Worm (Caenorhabditis elegans) whole organism, L4 larva: ENCODE measurements around the gene W06G6.11.
A peak's percentile ranks its signal among the peaks of the same experiment; 100 is the strongest.

Experiments used
- F26F4.8 ChIP-seq: fragments of 200-800 bp; sonication (Bioruptor generic); conservative IDR thresholded peaks from 2 replicates; pipeline ENCODE4 v1.3.6; 2022; ENCODE audit warnings: missing genetic modification characterization, missing compliant biosample characterization
- T26A8.4 ChIP-seq: fragments of 200-800 bp; sonication (Bioruptor generic); IDR thresholded peaks from 2 replicates; pipeline ENCODE4 v1.3.6; 2022; ENCODE audit warnings: missing genetic modification characterization, missing compliant biosample characterization
- Y105C5A.15 ChIP-seq: fragments of 200-800 bp; sonication (Bioruptor generic); IDR thresholded peaks from 2 replicates; pipeline ENCODE4 v1.3.6; 2022; ENCODE audit warnings: missing genetic modification characterization, missing compliant biosample characterization
- ZK546.5 ChIP-seq, 2 experiments: sonication (generic microtip); optimal IDR thresholded peaks; 2 replicates each; lab custom pipeline; 2017; ENCODE audit warnings: missing biosample characterization in 2 of 2, missing genetic modification characterization in 2 of 2
- aha-1 ChIP-seq: fragments of 150-350 bp; peaks from one replicate; lab custom pipeline; 2014; ENCODE audit warnings: missing biosample characterization, missing genetic modification characterization
- ama-1 ChIP-seq: fragments of 150-350 bp; optimal IDR thresholded peaks from 2 replicates; lab custom pipeline; 2014; ENCODE audit warnings: inconsistent platforms, mixed read lengths
- ceh-20 ChIP-seq: fragments of 200-800 bp; sonication (Bioruptor generic); IDR thresholded peaks from 2 replicates; pipeline ENCODE4 v1.3.6; 2022; ENCODE audit warnings: missing genetic modification reagents, missing genetic modification characterization, missing compliant biosample characterization
- cey-2 ChIP-seq: sonication (generic microtip); optimal IDR thresholded peaks from 3 replicates; lab custom pipeline; 2017; ENCODE audit warnings: missing genetic modification characterization, mild to moderate bottlenecking, missing compliant biosample characterization, antibody characterized with exemption, borderline replicate concordance; ENCODE audit not compliant: insufficient read depth
- daf-8 ChIP-seq: fragments of 200-800 bp; sonication (Bioruptor generic); IDR thresholded peaks from 2 replicates; pipeline ENCODE4 v1.3.6; 2022; ENCODE audit warnings: missing genetic modification characterization, missing compliant biosample characterization
- dpl-1 ChIP-seq: fragments of 150-350 bp; optimal IDR thresholded peaks from 2 replicates; lab custom pipeline; 2014; ENCODE audit warnings: missing biosample characterization, missing genetic modification reagents, missing genetic modification characterization
- egl-43 ChIP-seq: fragments of 200-800 bp; sonication (Bioruptor generic); IDR thresholded peaks from 2 replicates; pipeline ENCODE4 v1.3.6; 2022; ENCODE audit warnings: missing genetic modification reagents, missing genetic modification characterization, missing compliant biosample characterization
- fkh-10 ChIP-seq: fragments of 150-350 bp; optimal IDR thresholded peaks from 2 replicates; lab custom pipeline; 2014; ENCODE audit warnings: missing biosample characterization, missing genetic modification reagents, missing genetic modification characterization
- hlh-11 ChIP-seq: fragments of 200-800 bp; sonication (Bioruptor generic); optimal IDR thresholded peaks from 2 replicates; lab custom pipeline; 2018; ENCODE audit warnings: mild to moderate bottlenecking, missing genetic modification characterization, missing compliant biosample characterization
- lim-7 ChIP-seq: fragments of 200-800 bp; sonication (Bioruptor generic); IDR thresholded peaks from 2 replicates; pipeline ENCODE4 v1.3.6; 2022; ENCODE audit warnings: missing genetic modification characterization, missing compliant biosample characterization
- lin-15B ChIP-seq: fragments of 150-350 bp; sonication (generic microtip); optimal IDR thresholded peaks from 3 replicates; lab custom pipeline; 2014; ENCODE audit warnings: missing biosample characterization, missing genetic modification characterization
- lin-29 ChIP-seq: fragments of 200-800 bp; sonication (Bioruptor generic); IDR thresholded peaks from 2 replicates; pipeline ENCODE4 v1.3.6; 2022; ENCODE audit warnings: missing genetic modification reagents, missing genetic modification characterization, missing compliant biosample characterization
- lsy-2 ChIP-seq, 2 experiments: fragments of 150-350 bp in 1 of 2; sonication (generic microtip) in 1 of 2; optimal IDR thresholded peaks; 2 replicates each; lab custom pipeline; 2014 to 2017; ENCODE audit warnings: missing biosample characterization in 2 of 2, missing genetic modification characterization in 2 of 2
- mdt-29 ChIP-seq: fragments of 200-800 bp; sonication (Bioruptor generic); IDR thresholded peaks from 2 replicates; pipeline ENCODE4 v1.3.6; 2022; ENCODE audit warnings: missing genetic modification reagents, missing genetic modification characterization, missing compliant biosample characterization
- nhr-111 ChIP-seq: fragments of 200-800 bp; sonication (Bioruptor generic); optimal IDR thresholded peaks from 2 replicates; lab custom pipeline; 2018; ENCODE audit warnings: mild to moderate bottlenecking, missing genetic modification characterization, missing compliant biosample characterization
- nhr-237 ChIP-seq: sonication (generic microtip); optimal IDR thresholded peaks from 2 replicates; lab custom pipeline; 2017; ENCODE audit warnings: missing biosample characterization, missing genetic modification characterization
- nhr-25 ChIP-seq: sonication (generic microtip); optimal IDR thresholded peaks from 2 replicates; lab custom pipeline; 2017; ENCODE audit warnings: missing genetic modification characterization, mild to moderate bottlenecking, missing compliant biosample characterization, antibody characterized with exemption, moderate library complexity, borderline replicate concordance; ENCODE audit not compliant: insufficient read depth
- nhr-28 ChIP-seq: fragments of 150-350 bp; optimal IDR thresholded peaks from 2 replicates; lab custom pipeline; 2014; ENCODE audit warnings: missing biosample characterization, missing genetic modification characterization
- nhr-42 ChIP-seq: fragments of 200-800 bp; sonication (Bioruptor generic); IDR thresholded peaks from 2 replicates; pipeline ENCODE4 v1.3.6; 2022; ENCODE audit warnings: missing genetic modification characterization, missing compliant biosample characterization
- nhr-48 ChIP-seq: sonication (generic microtip); optimal IDR thresholded peaks from 2 replicates; lab custom pipeline; 2016; ENCODE audit warnings: mild to moderate bottlenecking, missing genetic modification characterization, missing compliant biosample characterization
- php-3 ChIP-seq: fragments of 200-800 bp; sonication (Bioruptor generic); IDR thresholded peaks from 2 replicates; pipeline ENCODE4 v1.3.6; 2022; ENCODE audit warnings: missing genetic modification reagents, missing genetic modification characterization, missing compliant biosample characterization
- pqm-1 ChIP-seq: sonication (generic microtip); optimal IDR thresholded peaks from 2 replicates; lab custom pipeline; 2017; ENCODE audit warnings: missing biosample characterization, missing genetic modification characterization
- set-16 ChIP-seq: fragments of 200-800 bp; sonication (Bioruptor generic); IDR thresholded peaks from 2 replicates; pipeline ENCODE4 v1.3.6; 2022; ENCODE audit warnings: missing genetic modification reagents, missing genetic modification characterization, missing compliant biosample characterization
- snpc-1.2 ChIP-seq: fragments of 200-800 bp; sonication (Bioruptor generic); IDR thresholded peaks from 2 replicates; pipeline ENCODE4 v1.3.6; 2022; ENCODE audit warnings: missing genetic modification reagents, missing genetic modification characterization, missing compliant biosample characterization
- snpc-4 ChIP-seq: fragments of 150-350 bp; optimal IDR thresholded peaks from 2 replicates; lab custom pipeline; 2014; ENCODE audit warnings: missing biosample characterization, missing genetic modification characterization
- unc-62 ChIP-seq, 3 experiments: fragments of 150-350 bp in 1 of 3; sonication (generic microtip); optimal IDR thresholded peaks in 2 of 3; peaks in 1 of 3; 1 replicate in 1 of 3; 2 replicates in 2 of 3; lab custom pipeline; 2014 to 2017; ENCODE audit warnings: missing biosample characterization in 3 of 3, missing genetic modification characterization in 3 of 3, missing genetic modification reagents in 3 of 3, missing genotype in 1 of 3

W06G6.11 gene

ce11 chrV:16635911-16636310 lies 13.2 kb downstream of the W06G6.11 start, which contains the start of gene mltn-11:
TSS of gene mltn-11 (plus strand) at chrV:16636186.
- TF ChIP-seq egl-43 (no peak), ZK546.5 (tag; optimal IDR thresholded peaks at IDR 0.05; lab: Kevin White, UChicago) (no peak), lin-15B (tag; lab: Kevin White, UChicago) (no peak)
- TF ChIP-seq, all 104 proteins: peak for 0

- TF ChIP-seq aha-1 (tag; lab: Kevin White, UChicago) (peak; percentile 58), mdt-29 (GFP tag; lab: Robert Waterston, UW) (no peak), unc-62 (GFP tag; optimal IDR thresholded peaks at IDR 0.05 in 1 of 2; lab: Kevin White, UChicago) (peak in 1 of 2 experiments; percentile 27), unc-62 (tag; optimal IDR thresholded peaks at IDR 0.05; lab: Kevin White, UChicago) (no peak), nhr-42 (no peak)
These were observed 19.5 kb downstream of the W06G6.11 start, which contains the start of gene srd-21 for ce11 chrV:16629600-16629999. TSS of gene srd-21 (plus strand) at chrV:16629900.

- no peak for TF ChIP-seq ama-1 (lab: Kevin White, UChicago)
These were observed 20.1 kb downstream of the W06G6.11 start, which contains the start of gene W06G6.2 for ce11 chrV:16628991-16629390. TSS of gene W06G6.2 (plus strand) at chrV:16629291.

ce11 chrV:16627962-16628361 lies 21.1 kb downstream of the W06G6.11 start, which contains the start of gene oac-53:
TSS of gene oac-53 (minus strand) at chrV:16627970.
- TF ChIP-seq lin-29: no peak
- peak; percentile 62 for TF ChIP-seq pqm-1 (tag; lab: Kevin White, UChicago)
- TF ChIP-seq hlh-11 (tag; lab: Kevin White, UChicago): peak; percentile 4
- TF ChIP-seq nhr-28 (tag; lab: Kevin White, UChicago): peak; percentile 7
- peak; percentile 59; the same call in 1 of the 2 replicates for TF ChIP-seq php-3 (GFP tag; lab: Robert Waterston, UW)
- no peak for TF ChIP-seq nhr-48 (tag; lab: Kevin White, UChicago)
- no peak for TF ChIP-seq fkh-10 (GFP tag; lab: Kevin White, UChicago)
- no peak for TF ChIP-seq Y105C5A.15
- no peak for TF ChIP-seq snpc-4 (tag; lab: Kevin White, UChicago)
- TF ChIP-seq lsy-2 (tag; optimal IDR thresholded peaks at IDR 0.05; lab: Kevin White, UChicago): no peak

- no peak for TF ChIP-seq nhr-237 (tag; lab: Kevin White, UChicago)
- 0 out of 2 replicates have a peak, but pooled peaks have one; percentile 9 for TF ChIP-seq snpc-1.2 (GFP tag; lab: Robert Waterston, UW)
- TF ChIP-seq cey-2 (tag; lab: Kevin White, UChicago): no peak
- no peak for TF ChIP-seq ceh-20 (GFP tag; lab: Robert Waterston, UW)
- no peak for TF ChIP-seq T26A8.4 (GFP tag; lab: Robert Waterston, UW)
- no peak; the same call in 1 of the 2 replicates for TF ChIP-seq set-16 (GFP tag; lab: Robert Waterston, UW)
- no peak for TF ChIP-seq daf-8 (GFP tag; lab: Robert Waterston, UW)
- no peak for TF ChIP-seq nhr-111 (GFP tag; lab: Kevin White, UChicago)
- TF ChIP-seq lim-7 (GFP tag; lab: Robert Waterston, UW): no peak
- TF ChIP-seq F26F4.8 (GFP tag; lab: Robert Waterston, UW): no peak
- no peak for TF ChIP-seq dpl-1 (GFP tag; lab: Kevin White, UChicago)
- peak in 1 of 2 experiments; percentile 20 for TF ChIP-seq unc-62 (GFP tag; optimal IDR thresholded peaks at IDR 0.05 in 1 of 2; lab: Kevin White, UChicago)
- no peak for TF ChIP-seq unc-62 (tag; optimal IDR thresholded peaks at IDR 0.05; lab: Kevin White, UChicago)
- no peak for TF ChIP-seq nhr-25 (tag; lab: Kevin White, UChicago)
These were observed 26.3 kb downstream of the W06G6.11 start, which contains the start of gene Y70C5A.2 for ce11 chrV:16622754-16623261. TSS of gene Y70C5A.2 (minus strand) at chrV:16623211.
